Fruit fly (Drosophila melanogaster): ENCODE measurements around the gene CG16700.
A peak's percentile ranks its signal among the peaks of the same experiment; 100 is the strongest.

Gene CG16700

DNA sequence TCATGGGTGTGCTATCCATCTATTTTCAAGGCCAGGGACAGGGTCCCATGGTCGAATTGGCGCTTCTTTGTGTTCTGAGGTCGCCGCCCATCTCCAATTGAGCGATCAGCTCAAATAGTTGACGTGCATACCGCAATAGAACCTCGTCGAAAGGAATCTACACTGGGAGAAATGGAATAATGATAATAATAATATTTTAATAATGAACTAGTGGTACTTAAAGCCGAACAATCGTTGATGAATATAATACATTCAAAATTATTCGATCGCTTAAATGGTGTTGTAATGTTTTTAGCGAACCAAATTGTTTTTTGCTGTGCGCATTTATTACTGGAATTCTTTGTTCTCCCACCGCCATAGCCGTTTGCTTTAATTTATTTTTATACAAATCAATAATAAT, 1.1 kb upstream of the CG16700 start (continued):
- TF ChIP-seq CG11695 (GFP tag; IDR thresholded peaks at IDR 0.05) (0 out of 3 replicates have a peak, but pooled peaks have one; percentile 44), CG12744 (GFP tag; optimal IDR thresholded peaks at IDR 0.05) (no peak), en (GFP tag; optimal IDR thresholded peaks at IDR 0.05) (no peak), Optix (GFP tag; IDR thresholded peaks at IDR 0.05) (no peak), CG6813 (GFP tag; optimal IDR thresholded peaks at IDR 0.05) (no peak), Rx (GFP tag; IDR thresholded peaks at IDR 0.05) (no peak), bab2 (GFP tag; optimal IDR thresholded peaks at IDR 0.05) (no peak), pan (optimal IDR thresholded peaks at IDR 0.05) (no peak), pan (GFP tag; optimal IDR thresholded peaks at IDR 0.05 in 1 of 2, IDR thresholded peaks at IDR 0.05 in 1 of 2) (peak in 1 of 2 experiments; percentile 20), bowl (GFP tag; IDR thresholded peaks at IDR 0.05) (no peak), CG7928 (GFP tag; optimal IDR thresholded peaks at IDR 0.05) (no peak), Ptx1 (GFP tag; IDR thresholded peaks at IDR 0.05) (peak; percentile 31; the same call in 1 of the 2 replicates), CG3281 (GFP tag; optimal IDR thresholded peaks at IDR 0.05) (no peak), gem (tag; optimal IDR thresholded peaks at IDR 0.05) (peak; percentile 41), fd3F (GFP tag; optimal IDR thresholded peaks at IDR 0.05) (no peak), dysf (GFP tag; IDR thresholded peaks at IDR 0.05) (peak; percentile 44; the same call in 2 of the 3 replicates), CG1024 (GFP tag; IDR thresholded peaks at IDR 0.05) (no peak), CG2712 (tag; optimal IDR thresholded peaks at IDR 0.05) (no peak), prd (optimal IDR thresholded peaks at IDR 0.05) (no peak), prd (GFP tag; IDR thresholded peaks at IDR 0.05) (peak; percentile 26; the same call in 1 of the 3 replicates), btn (GFP tag; optimal IDR thresholded peaks at IDR 0.05) (no peak), CG18619 (GFP tag; optimal IDR thresholded peaks at IDR 0.05) (no peak), Dfd (GFP tag; optimal IDR thresholded peaks at IDR 0.05) (no peak), Elba2 (GFP tag; optimal IDR thresholded peaks at IDR 0.05) (no peak), CG6791 (GFP tag; IDR thresholded peaks at IDR 0.05; ENCODE audit: partially characterized antibody) (no peak), ftz-f1 (GFP tag; optimal IDR thresholded peaks at IDR 0.05) (peak; percentile 71), crp (GFP tag; optimal IDR thresholded peaks at IDR 0.05) (no peak), Dref (GFP tag; IDR thresholded peaks at IDR 0.05) (no peak), corto (GFP tag; optimal IDR thresholded peaks at IDR 0.05) (no peak), CG10209 (GFP tag; optimal IDR thresholded peaks at IDR 0.05) (no peak), luna (GFP tag; optimal IDR thresholded peaks at IDR 0.05) (no peak), Oli (tag; optimal IDR thresholded peaks at IDR 0.05) (no peak), Jarid2 (GFP tag; optimal IDR thresholded peaks at IDR 0.05) (no peak), pho (GFP tag; optimal IDR thresholded peaks at IDR 0.05) (no peak), wor (GFP tag; IDR thresholded peaks at IDR 0.05) (no peak), CG13894 (tag; optimal IDR thresholded peaks at IDR 0.05) (no peak), chm (GFP tag; IDR thresholded peaks at IDR 0.05) (no peak), CG3407 (GFP tag; optimal IDR thresholded peaks at IDR 0.05) (no peak), ase (GFP tag; IDR thresholded peaks at IDR 0.05) (no peak), Dp (GFP tag; optimal IDR thresholded peaks at IDR 0.05) (no peak), slbo (GFP tag; IDR thresholded peaks at IDR 0.05) (peak; percentile 43), ro (GFP tag; IDR thresholded peaks at IDR 0.05) (no peak), Hey (tag; optimal IDR thresholded peaks at IDR 0.05) (no peak), CG8944 (GFP tag; optimal IDR thresholded peaks at IDR 0.05) (no peak), CG16779 (GFP tag; IDR thresholded peaks at IDR 0.05) (no peak), row (GFP tag; IDR thresholded peaks at IDR 0.05) (peak; percentile 9; the same call in 1 of the 3 replicates), kni (GFP tag; optimal IDR thresholded peaks at IDR 0.05) (no peak), kah (GFP tag; optimal IDR thresholded peaks at IDR 0.05) (no peak), Sox100B (GFP tag; optimal IDR thresholded peaks at IDR 0.05) (no peak), al (GFP tag; IDR thresholded peaks at IDR 0.05) (peak; percentile 43; the same call in 1 of the 2 replicates), Gug (GFP tag; IDR thresholded peaks at IDR 0.05) (no peak), esg (GFP tag; conservative IDR thresholded peaks at IDR 0.05) (no peak), CG32532 (GFP tag; IDR thresholded peaks at IDR 0.05) (peak; percentile 28; the same call in 1 of the 2 replicates)
